Fruit fly (Drosophila melanogaster): ENCODE results near the gene CG33108.
A peak's percentile ranks its signal among the peaks of the same experiment; 100 is the strongest.

DNA sequence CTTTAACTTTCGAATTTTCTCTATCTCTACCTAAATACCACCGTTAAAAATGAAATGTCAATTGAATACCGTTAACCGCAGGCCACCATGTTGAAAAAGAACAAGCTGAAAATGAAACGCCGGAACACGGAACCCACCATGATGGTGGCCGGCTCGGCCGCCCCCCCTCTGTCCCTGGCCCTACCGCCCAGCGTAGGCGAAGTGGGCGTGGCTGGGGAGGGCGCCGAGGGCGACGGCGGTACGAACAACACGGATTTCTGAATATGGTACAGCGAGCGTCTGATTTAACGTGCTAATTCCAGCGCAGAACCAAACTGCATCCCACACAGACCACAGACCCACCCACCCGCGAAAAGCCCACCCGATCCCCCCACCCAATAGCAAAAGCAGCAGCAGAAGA lies 13.8 kb upstream of the CG33108 start:
- TF ChIP-seq lola (GFP tag; optimal IDR thresholded peaks at IDR 0.05) (no peak), Hr83 (GFP tag; optimal IDR thresholded peaks at IDR 0.05; ENCODE audit: poor library complexity, severe bottlenecking) (no peak), usp (GFP tag; optimal IDR thresholded peaks at IDR 0.05) (no peak), HLH106 (tag; optimal IDR thresholded peaks at IDR 0.05) (no peak), Vsx2 (GFP tag; optimal IDR thresholded peaks at IDR 0.05; ENCODE audit: partially characterized antibody) (no peak), Dfd (GFP tag; optimal IDR thresholded peaks at IDR 0.05) (peak; percentile 93), br (GFP tag; optimal IDR thresholded peaks at IDR 0.05) (no peak), foxo (GFP tag; optimal IDR thresholded peaks at IDR 0.05) (no peak), N (GFP tag; optimal IDR thresholded peaks at IDR 0.05) (no peak), woc (GFP tag; optimal IDR thresholded peaks at IDR 0.05) (no peak), Jra (GFP tag; optimal IDR thresholded peaks at IDR 0.05) (no peak), brk (GFP tag; optimal IDR thresholded peaks at IDR 0.05) (no peak), sv (GFP tag; optimal IDR thresholded peaks at IDR 0.05) (no peak), Hnf4 (GFP tag; optimal IDR thresholded peaks at IDR 0.05) (no peak)
